Fruit fly (Drosophila melanogaster) whole organism, pupa: ENCODE data around the gene SrpRalpha.
A peak's percentile ranks its signal among the peaks of the same experiment; 100 is the strongest.

Experiments
- CG10348 ChIP-seq: fragments of 200-800 bp; sonication (Bioruptor generic); IDR thresholded peaks from 2 replicates; pipeline ENCODE4 v1.3.6; 2022; ENCODE audit warnings: missing biosample characterization, missing genetic modification characterization
- CG12605 ChIP-seq: fragments of 200-800 bp; sonication (Bioruptor generic); IDR thresholded peaks from 2 replicates; pipeline ENCODE4 v1.3.6; 2022; ENCODE audit warnings: missing biosample characterization, missing genetic modification characterization
- CG13204 ChIP-seq: fragments of 200-800 bp; sonication (Bioruptor generic); optimal IDR thresholded peaks from 2 replicates; lab custom pipeline; 2018; ENCODE audit warnings: missing biosample characterization, mild to moderate bottlenecking, missing genetic modification characterization, moderate library complexity
- CG14655 ChIP-seq: fragments of 200-800 bp; sonication (Bioruptor generic); optimal IDR thresholded peaks from 3 replicates; lab custom pipeline; 2017; ENCODE audit warnings: mild to moderate bottlenecking, missing biosample characterization, missing genetic modification reagents, missing genetic modification characterization
- CG15710 ChIP-seq: fragments of 200-800 bp; sonication (Bioruptor generic); optimal IDR thresholded peaks from 2 replicates; lab custom pipeline; 2018; ENCODE audit warnings: missing biosample characterization, mild to moderate bottlenecking, missing genetic modification characterization, moderate library complexity
- CG34367 ChIP-seq: fragments of 200-800 bp; sonication (Bioruptor generic); optimal IDR thresholded peaks from 2 replicates; lab custom pipeline; 2018; ENCODE audit warnings: missing biosample characterization, mild to moderate bottlenecking, missing genetic modification characterization
- CG4496 ChIP-seq: fragments of 200-800 bp; sonication (Bioruptor generic); IDR thresholded peaks from 3 replicates; pipeline ENCODE4 v1.3.6; 2022; ENCODE audit warnings: missing biosample characterization, missing genetic modification characterization
- CG8159 ChIP-seq: fragments of 200-800 bp; sonication (Bioruptor generic); optimal IDR thresholded peaks from 3 replicates; lab custom pipeline; 2018; ENCODE audit warnings: missing biosample characterization, mild to moderate bottlenecking, missing genetic modification characterization, moderate library complexity
- CG8301 ChIP-seq: fragments of 200-800 bp; sonication (Bioruptor generic); optimal IDR thresholded peaks from 2 replicates; lab custom pipeline; 2018; ENCODE audit warnings: missing biosample characterization, mild to moderate bottlenecking, missing genetic modification characterization
- CG9948 ChIP-seq: fragments of 200-800 bp; sonication (Bioruptor generic); optimal IDR thresholded peaks from 2 replicates; lab custom pipeline; 2018; ENCODE audit warnings: missing biosample characterization, mild to moderate bottlenecking, missing genetic modification characterization, moderate library complexity
- D1 ChIP-seq: fragments of 200-800 bp; sonication (Bioruptor generic); optimal IDR thresholded peaks from 2 replicates; lab custom pipeline; 2018; ENCODE audit warnings: missing biosample characterization, mild to moderate bottlenecking, missing genetic modification characterization, moderate library complexity
- EcR ChIP-seq: fragments of 200-800 bp; sonication (Bioruptor generic); optimal IDR thresholded peaks from 3 replicates; lab custom pipeline; 2019; ENCODE audit warnings: missing biosample characterization, missing genetic modification characterization, mild to moderate bottlenecking, moderate library complexity, missing genetic modification reagents
- Pif1A ChIP-seq: fragments of 200-800 bp; sonication (Bioruptor generic); optimal IDR thresholded peaks from 3 replicates; lab custom pipeline; 2016; ENCODE audit warnings: missing biosample characterization, missing genetic modification characterization
- Pif1B ChIP-seq: fragments of 200-800 bp; sonication (Bioruptor generic); optimal IDR thresholded peaks from 3 replicates; lab custom pipeline; 2016; ENCODE audit warnings: missing biosample characterization, missing genetic modification characterization
- Snoo ChIP-seq: fragments of 200-800 bp; sonication (Bioruptor generic); optimal IDR thresholded peaks from 3 replicates; lab custom pipeline; 2017; ENCODE audit warnings: missing biosample characterization, mild to moderate bottlenecking, missing genetic modification characterization, inconsistent platforms
- fd96Ca ChIP-seq: fragments of 200-800 bp; sonication (Bioruptor generic); IDR thresholded peaks from 3 replicates; pipeline ENCODE4 v1.3.6; 2022; ENCODE audit warnings: missing biosample characterization, missing genetic modification characterization
- gl ChIP-seq: fragments of 200-800 bp; sonication (Bioruptor generic); optimal IDR thresholded peaks from 2 replicates; lab custom pipeline; 2018; ENCODE audit warnings: missing biosample characterization, mild to moderate bottlenecking, missing genetic modification characterization
- rn ChIP-seq: fragments of 200-800 bp; sonication (Bioruptor generic); IDR thresholded peaks from 2 replicates; pipeline ENCODE4 v1.3.6; 2022; ENCODE audit warnings: missing biosample characterization, missing genetic modification characterization

The SrpRalpha gene

DNA sequence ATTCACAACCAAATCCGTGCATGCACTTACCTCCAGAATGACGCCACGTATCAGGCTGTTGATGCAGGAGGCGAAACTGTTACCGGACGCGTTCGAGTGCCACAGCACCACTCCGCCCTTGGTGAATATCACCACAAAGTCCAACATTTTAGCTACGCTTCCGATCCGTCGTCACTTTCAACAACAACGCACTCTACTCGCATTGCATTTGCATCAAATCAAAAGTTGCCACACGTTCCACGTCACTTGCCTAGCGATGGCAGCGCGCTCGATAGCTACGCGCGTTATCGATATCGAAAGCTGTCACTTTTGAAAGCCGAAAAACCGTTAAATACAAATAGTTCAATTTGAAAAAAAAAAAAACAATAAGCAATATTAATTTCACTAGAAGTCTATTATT, at the start of gene SrpRalpha:
Gene SrpRalpha, minus strand, starts transcription at position 260 of the 400 bp plus-strand sequence.
- TF ChIP-seq CG15710 (tag; lab: Kevin White, UChicago) (no peak), CG12605 (GFP tag; lab: Robert Waterston, UW) (0 out of 2 replicates have a peak, but pooled peaks have one; percentile 13)

- TF ChIP-seq Snoo: no peak
- no peak for TF ChIP-seq CG14655 (GFP tag; lab: Kevin White, UChicago)
- TF ChIP-seq D1: no peak
- TF ChIP-seq CG13204 (GFP tag; lab: Kevin White, UChicago): no peak
- TF ChIP-seq Pif1B (GFP tag; lab: Kevin White, UChicago): no peak
- TF ChIP-seq CG8301 (tag; lab: Kevin White, UChicago): no peak
- no peak for TF ChIP-seq CG15710 (tag; lab: Kevin White, UChicago)
- TF ChIP-seq, all 21 proteins: peak for 0
Observed at dm6 chrX:11176073-11176472, 47.2 kb upstream of the SrpRalpha start.

DNA sequence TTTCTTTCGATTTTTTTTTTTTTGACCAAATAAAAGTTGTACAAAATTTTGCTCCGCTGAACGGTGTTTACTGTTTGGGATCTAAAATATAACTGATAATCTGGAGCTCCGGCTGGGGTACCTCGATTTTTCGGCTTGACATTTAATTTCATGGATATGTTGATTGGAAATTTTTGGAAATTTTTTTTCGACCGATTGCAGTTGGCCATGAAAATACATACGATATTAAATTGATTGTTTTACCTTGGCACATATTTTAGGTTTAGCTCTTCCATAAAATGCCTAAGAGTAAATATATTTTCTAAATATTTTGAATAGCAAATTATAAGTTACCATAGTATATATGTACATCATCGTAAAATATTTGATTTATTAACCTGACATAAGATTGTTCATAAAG, 41.7 kb upstream of the SrpRalpha start, which contains the start of gene CG1394:
Gene CG1394, minus strand, starts transcription at position 101 of the 400 bp plus-strand sequence.
- TF ChIP-seq Snoo: no peak
- no peak for TF ChIP-seq CG9948
- no peak for TF ChIP-seq fd96Ca (GFP tag; lab: Robert Waterston, UW)
- no peak for TF ChIP-seq CG8159 (tag; lab: Kevin White, UChicago)
- no peak for TF ChIP-seq Pif1A (GFP tag; lab: Kevin White, UChicago)
- TF ChIP-seq CG34367 (tag; lab: Kevin White, UChicago): no peak
- TF ChIP-seq CG4496 (GFP tag; lab: Robert Waterston, UW): no peak
- TF ChIP-seq CG12605 (GFP tag; lab: Robert Waterston, UW): no peak

DNA sequence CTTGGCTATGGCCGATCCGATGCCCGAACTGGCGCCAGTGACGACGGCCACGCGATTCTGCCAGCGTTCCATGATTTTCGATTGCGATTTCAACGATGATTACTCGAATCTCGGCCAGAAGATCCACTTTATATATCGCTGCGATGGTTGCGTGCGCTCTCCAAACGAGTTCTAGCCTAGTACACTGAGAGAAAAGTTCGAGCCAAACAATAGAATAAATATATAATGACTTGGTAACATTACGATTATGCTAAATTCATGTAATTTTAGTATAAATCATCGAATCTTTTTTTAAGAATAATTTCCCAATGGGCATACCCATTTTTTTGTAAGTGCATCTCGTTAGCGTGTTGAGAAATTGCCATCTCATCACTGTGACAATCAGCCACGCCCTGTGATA, 40.1 kb upstream of the SrpRalpha start, which contains the start of gene Antdh:
Gene Antdh, minus strand, starts transcription at position 101 of the 400 bp plus-strand sequence.
- TF ChIP-seq CG4496 (GFP tag; lab: Robert Waterston, UW): 0 out of 3 replicates have a peak, but pooled peaks have one; percentile 32
- TF ChIP-seq CG8159 (tag; lab: Kevin White, UChicago): no peak
- TF ChIP-seq CG8301 (tag; lab: Kevin White, UChicago): peak; percentile 19
- peak; percentile 34 for TF ChIP-seq CG14655 (GFP tag; lab: Kevin White, UChicago)
- TF ChIP-seq, all 21 proteins: peak for 3

DNA sequence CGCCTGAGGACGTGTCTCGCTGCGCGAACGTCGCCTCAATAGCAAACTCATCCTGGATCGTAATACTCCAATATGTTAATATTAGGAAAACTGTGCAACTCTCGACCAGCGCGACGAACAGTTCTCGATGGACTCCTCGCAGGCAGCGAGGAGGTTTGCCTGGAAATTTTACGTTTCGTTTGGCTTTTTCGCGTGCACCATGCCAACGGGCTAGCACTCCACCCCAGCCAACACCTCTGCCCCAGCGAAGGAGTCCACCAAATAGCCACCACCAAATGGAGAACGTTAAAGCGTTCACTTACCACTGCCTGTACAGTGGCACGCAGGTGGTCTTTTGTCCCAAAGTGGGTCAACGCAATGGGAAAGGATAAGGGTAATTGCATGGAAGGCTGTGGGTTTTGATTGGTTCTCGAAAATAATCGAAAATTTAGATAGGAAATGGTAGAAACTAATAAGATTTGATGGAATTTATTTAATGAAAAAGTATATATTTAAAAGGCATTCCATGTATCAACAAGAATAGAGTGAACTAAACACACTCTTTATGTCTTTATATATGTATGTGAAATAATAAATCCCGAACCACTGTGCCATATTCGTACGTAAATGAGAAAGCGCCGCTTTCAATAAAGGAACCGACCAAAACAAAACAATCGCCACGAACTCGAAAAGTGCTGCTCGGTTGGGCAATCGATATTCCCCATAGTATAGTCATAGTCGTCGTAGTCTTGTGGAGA, 31.0 kb upstream of the SrpRalpha start, which contains the start of gene CG32668:
Gene CG32668, minus strand, starts transcription at position 51 of the 737 bp plus-strand sequence.
- TF ChIP-seq CG13204 (GFP tag; lab: Kevin White, UChicago): no peak
- peak; percentile 7 for TF ChIP-seq CG8159 (tag; lab: Kevin White, UChicago)

DNA sequence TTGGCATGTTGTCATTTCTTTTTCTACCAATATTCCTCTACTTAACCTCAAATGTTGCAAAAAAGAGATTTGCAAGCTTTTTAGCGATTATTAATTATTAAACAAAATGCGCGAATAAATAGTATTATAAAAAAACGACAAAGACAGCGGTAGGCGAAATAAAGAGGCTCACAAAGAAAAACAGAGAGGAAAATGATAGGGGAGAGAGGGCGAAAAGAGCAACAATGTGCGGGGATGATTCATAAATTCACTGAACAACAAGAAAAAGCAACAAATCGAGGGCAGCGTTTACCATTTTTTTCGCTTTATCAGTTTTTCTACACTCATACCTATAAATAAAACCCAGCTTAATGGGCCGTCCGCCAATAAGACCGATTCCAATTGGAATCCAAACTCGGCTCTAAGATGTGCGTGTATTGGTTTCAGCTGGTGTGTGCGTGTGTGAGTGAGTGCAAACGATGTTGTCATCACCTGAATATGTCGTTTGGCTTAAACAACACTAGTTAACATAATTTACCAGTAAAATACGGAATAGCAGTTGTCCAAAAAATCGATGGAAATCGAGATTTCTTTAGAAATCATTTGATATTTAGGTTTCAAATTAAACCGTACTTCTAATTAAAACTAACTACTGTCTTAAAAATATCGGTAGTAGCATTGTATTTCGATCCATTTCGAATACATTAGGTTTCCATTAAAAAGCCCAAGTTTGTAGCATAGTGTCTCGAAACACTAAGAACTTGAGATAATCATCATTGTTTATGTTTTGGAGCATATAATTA, 27.1 kb upstream of the SrpRalpha start:
- TF ChIP-seq CG34367 (tag; lab: Kevin White, UChicago): peak; percentile 6
- TF ChIP-seq CG10348 (GFP tag; lab: Robert Waterston, UW): no peak
- no peak for TF ChIP-seq Pif1B (GFP tag; lab: Kevin White, UChicago)
- peak; percentile 17 for TF ChIP-seq CG9948
- TF ChIP-seq Pif1A (GFP tag; lab: Kevin White, UChicago): peak; percentile 13
- TF ChIP-seq CG8159 (tag; lab: Kevin White, UChicago): peak; percentile 37
- TF ChIP-seq CG12605 (GFP tag; lab: Robert Waterston, UW): no peak
- peak; percentile 4 for TF ChIP-seq CG15710 (tag; lab: Kevin White, UChicago)
- no peak for TF ChIP-seq fd96Ca (GFP tag; lab: Robert Waterston, UW)
- no peak for TF ChIP-seq EcR (GFP tag; lab: Kevin White, UChicago)
- TF ChIP-seq, all 21 proteins: peak for 5

DNA sequence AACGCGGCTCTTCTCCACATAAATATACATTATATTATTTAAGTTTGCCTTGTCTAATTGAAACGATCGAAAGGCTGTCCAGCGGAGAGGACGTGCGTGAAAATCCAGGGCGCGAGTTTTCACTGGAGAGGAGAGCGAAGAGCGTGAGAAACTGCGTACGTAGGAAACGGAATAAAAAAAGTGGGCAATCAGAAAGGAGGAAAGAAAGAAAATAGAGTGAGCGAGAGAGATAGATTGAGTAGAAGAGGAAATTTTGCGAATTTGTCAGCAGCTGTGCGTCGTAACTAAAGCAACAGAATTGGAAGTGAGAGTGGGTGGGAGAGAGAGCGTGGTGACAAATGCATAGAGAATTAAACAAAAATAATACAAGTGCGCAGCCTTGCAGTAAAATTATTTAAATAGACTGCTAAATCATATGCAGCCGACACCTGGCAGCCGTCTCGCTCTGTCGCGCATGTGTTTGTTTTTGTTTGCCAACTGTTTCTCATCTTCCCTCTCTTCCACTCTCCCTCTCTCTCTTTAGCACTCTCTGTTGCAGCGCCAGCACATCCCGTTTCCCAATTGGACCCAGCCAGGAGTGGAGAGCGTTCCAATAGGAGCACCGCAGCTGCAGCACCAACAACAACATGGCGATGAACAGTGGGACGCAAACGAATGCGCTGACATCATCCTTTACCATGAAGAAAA, 25.8 kb upstream of the SrpRalpha start:
- TF ChIP-seq CG13204 (GFP tag; lab: Kevin White, UChicago): peak; percentile 45
- peak; percentile 25; the same call in 1 of the 3 replicates for TF ChIP-seq fd96Ca (GFP tag; lab: Robert Waterston, UW)
- no peak for TF ChIP-seq EcR (GFP tag; lab: Kevin White, UChicago)
- no peak for TF ChIP-seq D1
- TF ChIP-seq gl (tag; lab: Kevin White, UChicago): no peak
- TF ChIP-seq CG8301 (tag; lab: Kevin White, UChicago): no peak
- no peak for TF ChIP-seq CG15710 (tag; lab: Kevin White, UChicago)
- TF ChIP-seq CG8159 (tag; lab: Kevin White, UChicago): no peak
- TF ChIP-seq Pif1A (GFP tag; lab: Kevin White, UChicago): no peak
- TF ChIP-seq rn (GFP tag; lab: Robert Waterston, UW): no peak
- 0 out of 2 replicates have a peak, but pooled peaks have one; percentile 11 for TF ChIP-seq CG12605 (GFP tag; lab: Robert Waterston, UW)
- peak; percentile 4 for TF ChIP-seq CG14655 (GFP tag; lab: Kevin White, UChicago)
- peak; percentile 46; the same call in 1 of the 3 replicates for TF ChIP-seq CG4496 (GFP tag; lab: Robert Waterston, UW)
- peak; percentile 7 for TF ChIP-seq Pif1B (GFP tag; lab: Kevin White, UChicago)
- TF ChIP-seq, all 21 proteins: peak for 6
